Fruit fly (Drosophila melanogaster): ENCODE measurements around the gene CG13295.
A peak's percentile ranks its signal among the peaks of the same experiment; 100 is the strongest.

The CG13295 gene

dm6 chr3L:6074975-6075692 is at the start of gene CG13295, which contains the start of gene CG6610 (continued):
- TF ChIP-seq rib (GFP tag; IDR thresholded peaks at IDR 0.05) = no peak
- no peak for TF ChIP-seq gce (GFP tag; IDR thresholded peaks at IDR 0.05)
- TF ChIP-seq CG11504 (tag; optimal IDR thresholded peaks at IDR 0.05) = peak; percentile 64
- TF ChIP-seq CG7357 (GFP tag; IDR thresholded peaks at IDR 0.05) = 0 out of 3 replicates have a peak, but pooled peaks have one; percentile 29
- no peak for TF ChIP-seq CG4360 (GFP tag; IDR thresholded peaks at IDR 0.05)
- TF ChIP-seq Usf (GFP tag; optimal IDR thresholded peaks at IDR 0.05) = peak; percentile 31
- no peak for TF ChIP-seq corto (GFP tag; optimal IDR thresholded peaks at IDR 0.05)
- TF ChIP-seq gem (tag; optimal IDR thresholded peaks at IDR 0.05) = peak; percentile 78
- no peak for TF ChIP-seq da (GFP tag; optimal IDR thresholded peaks at IDR 0.05)
- TF ChIP-seq vfl (GFP tag; optimal IDR thresholded peaks at IDR 0.05) = no peak
- TF ChIP-seq CG31365 (tag; optimal IDR thresholded peaks at IDR 0.05) = no peak
- TF ChIP-seq CG42726 (GFP tag; IDR thresholded peaks at IDR 0.05; ENCODE audit: partially characterized antibody) = no peak
- peak; percentile 50 for TF ChIP-seq Abd-B (GFP tag; optimal IDR thresholded peaks at IDR 0.05)
- peak; percentile 19 for TF ChIP-seq Max (GFP tag; optimal IDR thresholded peaks at IDR 0.05)
- peak; percentile 90 for TF ChIP-seq sens (GFP tag)
- TF ChIP-seq Atf6 (GFP tag; IDR thresholded peaks at IDR 0.05) = peak; percentile 35; the same call in 1 of the 2 replicates
- peak; percentile 54 for TF ChIP-seq klu (GFP tag; IDR thresholded peaks at IDR 0.05)
- TF ChIP-seq usp (GFP tag; optimal IDR thresholded peaks at IDR 0.05) = no peak
- TF ChIP-seq gcm2 (GFP tag; optimal IDR thresholded peaks at IDR 0.05) = peak; percentile 24
- no peak for TF ChIP-seq D (optimal IDR thresholded peaks at IDR 0.05)
- TF ChIP-seq D (GFP tag; optimal IDR thresholded peaks at IDR 0.05) = peak; percentile 17
- TF ChIP-seq bowl (GFP tag; IDR thresholded peaks at IDR 0.05) = no peak
- TF ChIP-seq Ada2b (GFP tag; IDR thresholded peaks at IDR 0.05) = no peak
- no peak for TF ChIP-seq salm (tag; optimal IDR thresholded peaks at IDR 0.05)
- no peak for TF ChIP-seq btn (GFP tag; optimal IDR thresholded peaks at IDR 0.05)
- peak; percentile 2 for TF ChIP-seq nom (GFP tag; optimal IDR thresholded peaks at IDR 0.05)
- TF ChIP-seq CG12744 (GFP tag; optimal IDR thresholded peaks at IDR 0.05) = peak; percentile 17
- peak; percentile 59 for TF ChIP-seq pho (GFP tag; optimal IDR thresholded peaks at IDR 0.05)
- TF ChIP-seq unc-4 (GFP tag; IDR thresholded peaks at IDR 0.05; ENCODE audit: partially characterized antibody) = no peak
- TF ChIP-seq CG8089 (GFP tag; optimal IDR thresholded peaks at IDR 0.05) = no peak
- peak; percentile 5 for TF ChIP-seq CG30431 (GFP tag; optimal IDR thresholded peaks at IDR 0.05)
- TF ChIP-seq zfh2 (GFP tag; optimal IDR thresholded peaks at IDR 0.05) = peak; percentile 64
- TF ChIP-seq onecut (GFP tag; IDR thresholded peaks at IDR 0.05) = no peak
- TF ChIP-seq twi (tag; optimal IDR thresholded peaks at IDR 0.05) = peak; percentile 64
- no peak for TF ChIP-seq CG6175 (GFP tag; IDR thresholded peaks at IDR 0.05)
- no peak for TF ChIP-seq knrl (GFP tag; IDR thresholded peaks at IDR 0.05; ENCODE audit: partially characterized antibody)
- TF ChIP-seq CG8388 (GFP tag; optimal IDR thresholded peaks at IDR 0.05) = peak; percentile 7
- no peak for TF ChIP-seq disco-r (GFP tag; optimal IDR thresholded peaks at IDR 0.05)
- peak; percentile 69 for TF ChIP-seq CG15269 (tag; optimal IDR thresholded peaks at IDR 0.05)
- TF ChIP-seq CG31441 (GFP tag; IDR thresholded peaks at IDR 0.05) = peak; percentile 60; the same call in 1 of the 2 replicates
- TF ChIP-seq Hr3 (GFP tag; optimal IDR thresholded peaks at IDR 0.05) = peak; percentile 49
- TF ChIP-seq Dfd (GFP tag; optimal IDR thresholded peaks at IDR 0.05) = no peak
- TF ChIP-seq lbe (GFP tag; optimal IDR thresholded peaks at IDR 0.05) = no peak
- no peak for TF ChIP-seq kni (GFP tag; optimal IDR thresholded peaks at IDR 0.05)
- peak; percentile 27 for TF ChIP-seq Deaf1 (tag; optimal IDR thresholded peaks at IDR 0.05)
- no peak for TF ChIP-seq CG1024 (GFP tag; IDR thresholded peaks at IDR 0.05)
- no peak for TF ChIP-seq hth (optimal IDR thresholded peaks at IDR 0.05)
- TF ChIP-seq CG6654 (GFP tag; optimal IDR thresholded peaks at IDR 0.05) = no peak
- TF ChIP-seq fd96Cb (tag; optimal IDR thresholded peaks at IDR 0.05) = peak; percentile 27
- TF ChIP-seq slou (GFP tag; optimal IDR thresholded peaks at IDR 0.05) = peak; percentile 47
- no peak for TF ChIP-seq CG14860 (GFP tag; IDR thresholded peaks at IDR 0.05; ENCODE audit: partially characterized antibody)
